Fruit fly (Drosophila melanogaster): ENCODE measurements around the gene CG14313.
A peak's percentile ranks its signal among the peaks of the same experiment; 100 is the strongest.

The CG14313 gene

DNA sequence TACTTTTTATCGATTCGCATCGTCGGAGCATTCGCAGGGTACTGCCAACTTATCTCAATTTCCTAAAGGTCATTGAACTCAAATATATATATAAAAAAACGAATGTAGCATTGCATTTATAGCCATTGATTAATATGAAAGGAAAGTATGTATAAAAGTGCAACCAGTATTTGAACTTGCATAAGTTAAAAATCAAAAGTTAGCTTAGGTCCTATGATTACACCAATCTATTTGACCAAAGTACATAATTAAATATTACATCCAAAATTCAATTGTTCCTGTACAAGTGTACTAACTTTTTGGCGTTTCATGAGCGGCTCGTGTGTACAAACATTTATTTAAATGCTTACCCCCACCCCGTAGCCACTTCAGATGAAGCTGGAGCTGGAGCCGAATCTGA lies 34.3 kb downstream of the CG14313 start (continued):
- TF ChIP-seq Hr38 (GFP tag; optimal IDR thresholded peaks at IDR 0.05), result no peak
- peak; percentile 44 for TF ChIP-seq acj6 (GFP tag; optimal IDR thresholded peaks at IDR 0.05)
- no peak for TF ChIP-seq CG11294 (GFP tag; IDR thresholded peaks at IDR 0.05)
- TF ChIP-seq dac (GFP tag; optimal IDR thresholded peaks at IDR 0.05), result no peak
- TF ChIP-seq Sox102F (GFP tag; optimal IDR thresholded peaks at IDR 0.05), result peak; percentile 31
- peak; percentile 32 for TF ChIP-seq CG11902 (GFP tag; optimal IDR thresholded peaks at IDR 0.05)
- TF ChIP-seq Gug (GFP tag; IDR thresholded peaks at IDR 0.05), result no peak
- TF ChIP-seq net (GFP tag; optimal IDR thresholded peaks at IDR 0.05), result peak; percentile 20
- TF ChIP-seq CG8319 (GFP tag; optimal IDR thresholded peaks at IDR 0.05), result no peak
- no peak for TF ChIP-seq Eip93F (GFP tag; optimal IDR thresholded peaks at IDR 0.05)
- peak; percentile 63 for TF ChIP-seq CG8632 (GFP tag; optimal IDR thresholded peaks at IDR 0.05)
- TF ChIP-seq CG6808 (GFP tag; optimal IDR thresholded peaks at IDR 0.05), result no peak
- TF ChIP-seq CG6792 (GFP tag; optimal IDR thresholded peaks at IDR 0.05), result peak; percentile 44
- no peak for TF ChIP-seq CG9139 (GFP tag; optimal IDR thresholded peaks at IDR 0.05)
- no peak for TF ChIP-seq vri (GFP tag; optimal IDR thresholded peaks at IDR 0.05)
- TF ChIP-seq CG8119 (GFP tag; IDR thresholded peaks at IDR 0.05), result no peak
- peak; percentile 77 for TF ChIP-seq CG3032 (tag; optimal IDR thresholded peaks at IDR 0.05)
- TF ChIP-seq CG3919 (GFP tag; optimal IDR thresholded peaks at IDR 0.05), result peak; percentile 33
- TF ChIP-seq eg (GFP tag; IDR thresholded peaks at IDR 0.05), result no peak
- TF ChIP-seq CG32006 (GFP tag; optimal IDR thresholded peaks at IDR 0.05), result peak; percentile 45
- TF ChIP-seq CG10669 (GFP tag; optimal IDR thresholded peaks at IDR 0.05), result no peak
- TF ChIP-seq topi (GFP tag; optimal IDR thresholded peaks at IDR 0.05), result peak; percentile 67
- TF ChIP-seq salr (GFP tag; optimal IDR thresholded peaks at IDR 0.05), result peak in 1 of 2 experiments; percentile 36

DNA sequence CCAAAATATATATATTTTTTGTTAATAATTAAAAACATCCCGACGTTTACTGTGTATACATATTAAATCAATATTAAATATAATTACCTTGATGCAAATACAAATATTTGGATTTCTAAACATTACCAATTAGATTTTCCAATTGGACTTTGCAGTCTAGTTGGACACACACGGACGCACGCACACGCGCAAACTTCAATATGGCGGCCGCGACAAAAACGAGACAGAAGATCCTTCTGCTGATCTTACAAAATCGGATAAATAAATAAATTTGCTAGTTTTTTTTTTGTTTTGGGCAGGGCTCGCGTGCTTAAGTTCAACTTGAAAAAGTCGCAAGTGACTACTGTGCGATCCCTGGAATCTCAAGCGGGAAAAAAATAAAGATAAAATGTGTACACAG lies 35.2 kb downstream of the CG14313 start:
- TF ChIP-seq CG10669 (GFP tag; optimal IDR thresholded peaks at IDR 0.05), result no peak
- no peak for TF ChIP-seq dac (GFP tag; optimal IDR thresholded peaks at IDR 0.05)
- no peak for TF ChIP-seq pdm3 (GFP tag; optimal IDR thresholded peaks at IDR 0.05)
- no peak for TF ChIP-seq fkh (GFP tag; optimal IDR thresholded peaks at IDR 0.05)
- TF ChIP-seq esn (GFP tag; optimal IDR thresholded peaks at IDR 0.05), result no peak
- TF ChIP-seq CG6792 (GFP tag; optimal IDR thresholded peaks at IDR 0.05), result no peak
- TF ChIP-seq CG3919 (GFP tag; optimal IDR thresholded peaks at IDR 0.05), result no peak
- no peak for TF ChIP-seq Met (GFP tag; optimal IDR thresholded peaks at IDR 0.05)
- TF ChIP-seq eg (GFP tag; IDR thresholded peaks at IDR 0.05), result no peak
- no peak for TF ChIP-seq CG11902 (GFP tag; optimal IDR thresholded peaks at IDR 0.05)
- TF ChIP-seq CG11294 (GFP tag; IDR thresholded peaks at IDR 0.05), result no peak
- no peak for TF ChIP-seq CG8119 (GFP tag; IDR thresholded peaks at IDR 0.05)
- no peak for TF ChIP-seq CG10631 (GFP tag; optimal IDR thresholded peaks at IDR 0.05)
- no peak for TF ChIP-seq CG32006 (GFP tag; optimal IDR thresholded peaks at IDR 0.05)
- TF ChIP-seq CG6854 (GFP tag; optimal IDR thresholded peaks at IDR 0.05), result no peak
- no peak for TF ChIP-seq CG34406 (GFP tag; optimal IDR thresholded peaks at IDR 0.05)

DNA sequence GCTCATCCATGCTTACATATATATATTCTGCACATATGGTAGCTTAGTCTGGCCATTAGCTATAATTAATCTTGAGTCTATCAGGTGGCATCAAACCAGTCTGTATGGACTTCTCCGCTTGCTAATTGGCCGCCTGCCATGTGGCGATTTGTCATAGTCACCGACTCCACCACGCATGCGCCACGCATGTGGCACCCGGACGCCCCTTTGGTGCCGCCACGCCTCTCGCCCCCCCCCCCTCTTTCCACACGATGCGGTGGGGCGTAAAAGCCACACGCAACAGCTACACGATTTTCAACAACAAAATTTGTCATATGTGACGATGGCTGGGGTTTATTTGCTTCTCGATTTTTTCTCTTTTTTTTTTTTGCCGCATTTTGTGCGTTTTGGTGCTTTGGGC lies 38.1 kb downstream of the CG14313 start:
- TF ChIP-seq CG6163 (GFP tag; IDR thresholded peaks at IDR 0.05) (0 out of 3 replicates have a peak, but pooled peaks have one; percentile 30), esn (GFP tag; optimal IDR thresholded peaks at IDR 0.05) (no peak), ss (GFP tag; optimal IDR thresholded peaks at IDR 0.05) (peak in 1 of 2 experiments; percentile 57), CG15336 (GFP tag; IDR thresholded peaks at IDR 0.05) (0 out of 2 replicates have a peak, but pooled peaks have one; percentile 31)

DNA sequence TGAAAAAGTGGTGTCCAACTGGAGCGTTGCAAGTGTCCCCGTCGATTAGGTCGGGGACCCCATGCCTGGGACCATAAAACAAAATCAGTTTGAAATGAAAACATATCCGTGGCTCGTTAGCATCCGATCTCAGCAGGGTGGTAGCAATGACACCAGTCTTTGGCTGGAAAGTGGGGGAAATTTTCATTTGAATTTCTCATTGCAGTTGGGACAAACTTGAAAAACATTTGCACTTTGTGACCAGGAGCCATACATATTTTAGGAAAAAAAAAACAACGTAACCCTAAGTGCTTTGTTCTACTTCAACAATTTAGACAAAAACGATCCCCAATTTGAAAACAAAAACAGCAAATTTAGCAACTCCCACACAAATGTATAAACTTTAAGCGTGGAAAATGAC lies 39.9 kb downstream of the CG14313 start, which contains the start of gene CG14316:
CG14316 (plus strand) TSS at position 301 of the 400 bp plus-strand sequence.
- TF ChIP-seq fkh (GFP tag; optimal IDR thresholded peaks at IDR 0.05), result no peak
- no peak for TF ChIP-seq Met (GFP tag; optimal IDR thresholded peaks at IDR 0.05)
- no peak for TF ChIP-seq Sox102F (GFP tag; optimal IDR thresholded peaks at IDR 0.05)
- TF ChIP-seq Eip78C (GFP tag), result no peak
- TF ChIP-seq dsx (GFP tag; optimal IDR thresholded peaks at IDR 0.05; ENCODE audit: poor library complexity, severe bottlenecking), result no peak
- TF ChIP-seq ss (GFP tag; optimal IDR thresholded peaks at IDR 0.05), result no peak

Data from whole organism, prepupa.